Fruit fly (Drosophila melanogaster): ENCODE results near the gene Grx1.

The Grx1 gene

DNA sequence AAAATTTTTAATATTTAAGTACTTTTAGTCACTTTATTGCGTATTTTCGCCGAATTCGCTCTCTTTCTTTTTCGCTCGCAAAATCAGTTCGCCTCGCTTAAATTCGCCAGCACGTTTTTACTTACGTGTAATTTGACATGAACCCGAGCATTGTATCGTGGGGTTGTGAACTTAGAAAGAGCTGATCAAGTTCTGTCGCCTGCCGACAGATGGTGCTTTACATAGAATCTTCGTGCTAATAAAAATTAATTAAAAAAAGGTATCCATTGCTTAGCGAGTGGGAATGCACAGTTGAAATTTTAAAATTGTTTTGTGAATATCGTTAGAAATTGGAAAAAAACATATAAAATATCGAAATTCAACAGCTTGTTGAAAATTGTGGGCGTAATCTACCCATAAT, 20.6 kb upstream of the Grx1 start (continued):
- TF ChIP-seq CG14014 (GFP tag; IDR thresholded peaks at IDR 0.05): no peak; the same call in 1 of the 2 replicates
- no peak for TF ChIP-seq sd (tag; optimal IDR thresholded peaks at IDR 0.05)
- peak; percentile 48 for TF ChIP-seq CG10147 (GFP tag; optimal IDR thresholded peaks at IDR 0.05)
- no peak for TF ChIP-seq Nf-YA (GFP tag; IDR thresholded peaks at IDR 0.05)
- peak; percentile 72 for TF ChIP-seq CG13775 (GFP tag; optimal IDR thresholded peaks at IDR 0.05)
- no peak for TF ChIP-seq fd64A (GFP tag; optimal IDR thresholded peaks at IDR 0.05)
- TF ChIP-seq CG11085 (GFP tag; IDR thresholded peaks at IDR 0.05): peak; percentile 52; the same call in 1 of the 2 replicates
- no peak; the same call in 1 of the 3 replicates for TF ChIP-seq CG6791 (GFP tag; IDR thresholded peaks at IDR 0.05; ENCODE audit: partially characterized antibody)
- TF ChIP-seq pnt (GFP tag; optimal IDR thresholded peaks at IDR 0.05): no peak
- no peak for TF ChIP-seq Sry-β (GFP tag; optimal IDR thresholded peaks at IDR 0.05)
- no peak for TF ChIP-seq CG31388 (GFP tag; optimal IDR thresholded peaks at IDR 0.05)
- peak; percentile 76 for TF ChIP-seq CG10979 (tag; optimal IDR thresholded peaks at IDR 0.05)
- peak; percentile 78 for TF ChIP-seq PHDP (tag; optimal IDR thresholded peaks at IDR 0.05)
- no peak for TF ChIP-seq cg (GFP tag; optimal IDR thresholded peaks at IDR 0.05)
- no peak for TF ChIP-seq nmo (GFP tag; optimal IDR thresholded peaks at IDR 0.05)
- peak; percentile 30 for TF ChIP-seq org-1 (GFP tag; optimal IDR thresholded peaks at IDR 0.05)
- peak; percentile 77 for TF ChIP-seq Meics (GFP tag; optimal IDR thresholded peaks at IDR 0.05)
- no peak for TF ChIP-seq CG11696 (GFP tag; IDR thresholded peaks at IDR 0.05)
- TF ChIP-seq schlank (tag; optimal IDR thresholded peaks at IDR 0.05): no peak
- peak; percentile 18 for TF ChIP-seq gcm (GFP tag; optimal IDR thresholded peaks at IDR 0.05)
- peak; percentile 69 for TF ChIP-seq eyg (GFP tag; optimal IDR thresholded peaks at IDR 0.05)
- TF ChIP-seq CG14667 (GFP tag; IDR thresholded peaks at IDR 0.05): no peak
- no peak for TF ChIP-seq CG14860 (GFP tag; IDR thresholded peaks at IDR 0.05; ENCODE audit: partially characterized antibody)
- peak; percentile 27 for TF ChIP-seq CG8924 (tag; optimal IDR thresholded peaks at IDR 0.05)

DNA sequence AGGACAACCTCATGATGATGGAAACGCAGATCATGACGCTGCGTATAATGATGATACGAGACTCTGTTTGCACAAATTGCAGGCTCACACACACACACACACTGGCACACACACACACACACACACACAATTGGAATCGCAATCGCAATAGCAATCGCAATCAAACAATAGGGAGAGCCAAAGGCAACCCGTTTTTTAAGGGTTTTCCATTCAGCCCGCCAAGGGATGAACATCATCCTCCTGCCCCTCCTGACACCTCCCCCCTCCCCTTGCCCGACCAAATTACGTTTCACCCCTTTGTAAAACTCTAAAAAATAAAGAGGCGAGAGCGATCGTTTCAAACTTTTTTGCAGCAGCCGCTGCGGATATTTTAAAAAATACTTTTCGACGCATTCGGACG, 16.8 kb upstream of the Grx1 start:
- peak; percentile 7 for TF ChIP-seq kni (GFP tag; optimal IDR thresholded peaks at IDR 0.05)
- TF ChIP-seq cg (GFP tag; optimal IDR thresholded peaks at IDR 0.05): peak; percentile 51
- no peak for TF ChIP-seq D (optimal IDR thresholded peaks at IDR 0.05)
- peak; percentile 32 for TF ChIP-seq D (GFP tag; optimal IDR thresholded peaks at IDR 0.05)
- no peak for TF ChIP-seq knrl (GFP tag; IDR thresholded peaks at IDR 0.05; ENCODE audit: partially characterized antibody)
- TF ChIP-seq crol (GFP tag; IDR thresholded peaks at IDR 0.05): peak; percentile 80
- no peak for TF ChIP-seq CG3281 (GFP tag; optimal IDR thresholded peaks at IDR 0.05)
- peak; percentile 25 for TF ChIP-seq sqz (GFP tag; optimal IDR thresholded peaks at IDR 0.05)
- no peak for TF ChIP-seq CG4282 (GFP tag; optimal IDR thresholded peaks at IDR 0.05)
- TF ChIP-seq CG2199 (GFP tag; IDR thresholded peaks at IDR 0.05): 0 out of 3 replicates have a peak, but pooled peaks have one; percentile 74
- no peak for TF ChIP-seq CG14667 (GFP tag; IDR thresholded peaks at IDR 0.05)
- TF ChIP-seq odd (GFP tag; optimal IDR thresholded peaks at IDR 0.05): no peak
- peak; percentile 83 for TF ChIP-seq pros (GFP tag; optimal IDR thresholded peaks at IDR 0.05)
- peak; percentile 52; the same call in 1 of the 2 replicates for TF ChIP-seq seq (GFP tag; IDR thresholded peaks at IDR 0.05)

DNA sequence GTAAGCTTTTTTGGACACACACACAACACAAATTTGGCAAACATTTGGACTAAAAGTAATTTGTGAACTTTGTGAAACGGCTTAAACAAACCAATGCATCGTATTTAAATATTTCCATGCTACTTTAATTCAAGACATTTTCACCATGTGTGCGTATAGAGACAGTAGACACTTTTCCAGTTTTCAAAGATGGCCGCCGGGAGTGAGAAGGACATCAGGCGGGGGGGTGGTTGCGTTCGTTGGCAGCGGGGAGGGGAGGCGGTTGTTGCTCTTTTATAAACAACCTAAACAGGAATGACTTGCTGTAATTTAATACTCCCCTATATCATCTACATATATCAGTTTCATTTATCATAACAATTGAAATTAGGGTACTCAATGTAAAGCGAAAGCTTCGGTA, 15.6 kb upstream of the Grx1 start:
- TF ChIP-seq lab (GFP tag; optimal IDR thresholded peaks at IDR 0.05): no peak
- TF ChIP-seq CG2199 (GFP tag; IDR thresholded peaks at IDR 0.05): 0 out of 3 replicates have a peak, but pooled peaks have one; percentile 24
- no peak for TF ChIP-seq CG7786 (GFP tag; optimal IDR thresholded peaks at IDR 0.05)
- no peak for TF ChIP-seq Rx (GFP tag; IDR thresholded peaks at IDR 0.05)
- peak; percentile 53 for TF ChIP-seq phol (tag; optimal IDR thresholded peaks at IDR 0.05)
- no peak for TF ChIP-seq Jarid2 (GFP tag; optimal IDR thresholded peaks at IDR 0.05)
- TF ChIP-seq odd (GFP tag; optimal IDR thresholded peaks at IDR 0.05): no peak
- TF ChIP-seq tup (GFP tag; optimal IDR thresholded peaks at IDR 0.05): no peak
- no peak for TF ChIP-seq CG2712 (tag; optimal IDR thresholded peaks at IDR 0.05)
- TF ChIP-seq scrt (GFP tag; optimal IDR thresholded peaks at IDR 0.05): peak; percentile 9
- TF ChIP-seq pros (GFP tag; optimal IDR thresholded peaks at IDR 0.05): peak; percentile 7
- 0 out of 2 replicates have a peak, but pooled peaks have one; percentile 26 for TF ChIP-seq CG32767 (GFP tag; IDR thresholded peaks at IDR 0.05)
- TF ChIP-seq disco-r (GFP tag; optimal IDR thresholded peaks at IDR 0.05): no peak
- peak; percentile 88; the same call in 1 of the 2 replicates for TF ChIP-seq crol (GFP tag; IDR thresholded peaks at IDR 0.05)
- TF ChIP-seq salm (tag; optimal IDR thresholded peaks at IDR 0.05): no peak
